Fruit fly (Drosophila melanogaster) whole organism, embryonic: ENCODE measurements around the gene CG14984.

Source experiments
- BtbVII ChIP-seq: fragments of 200-800 bp; sonication (Bioruptor generic); optimal IDR thresholded peaks from 3 replicates; lab custom pipeline; 2017; ENCODE audit warnings: missing biosample characterization, mild to moderate bottlenecking, missing genetic modification characterization
- CG10431 ChIP-seq: fragments of 200-800 bp; sonication (Bioruptor generic); optimal IDR thresholded peaks from 3 replicates; lab custom pipeline; 2018; ENCODE audit warnings: missing biosample characterization, mild to moderate bottlenecking, missing genetic modification characterization
- CG10462 ChIP-seq: fragments of 200-800 bp; sonication (Bioruptor generic); optimal IDR thresholded peaks from 2 replicates; lab custom pipeline; 2016; ENCODE audit warnings: missing biosample characterization, missing genetic modification characterization
- CG11247 ChIP-seq: fragments of 200-800 bp; sonication (Bioruptor generic); IDR thresholded peaks from 2 replicates; pipeline ENCODE4 v1.3.6; 2022; ENCODE audit warnings: missing biosample characterization, missing genetic modification characterization
- CG11723 ChIP-seq: fragments of 200-800 bp; sonication (Bioruptor generic); optimal IDR thresholded peaks from 2 replicates; lab custom pipeline; 2017; ENCODE audit warnings: missing biosample characterization, mild to moderate bottlenecking, missing genetic modification characterization
- CG13123 ChIP-seq: fragments of 200-800 bp; sonication (Bioruptor generic); optimal IDR thresholded peaks from 2 replicates; lab custom pipeline; 2016; ENCODE audit warnings: missing biosample characterization, missing genetic modification characterization
- CG13296 ChIP-seq: fragments of 200-800 bp; sonication (Bioruptor generic); optimal IDR thresholded peaks from 3 replicates; lab custom pipeline; 2018; ENCODE audit warnings: missing biosample characterization, mild to moderate bottlenecking, missing genetic modification characterization
- CG13624 ChIP-seq: fragments of 200-800 bp; sonication (Bioruptor generic); optimal IDR thresholded peaks from 2 replicates; lab custom pipeline; 2016; ENCODE audit warnings: missing biosample characterization, missing genetic modification characterization
- CG13894 ChIP-seq: fragments of 200-800 bp; sonication (Bioruptor generic); optimal IDR thresholded peaks from 3 replicates; lab custom pipeline; 2018; ENCODE audit warnings: missing biosample characterization, mild to moderate bottlenecking, missing genetic modification characterization, moderate library complexity
- CG14667 ChIP-seq: fragments of 200-800 bp; sonication (Bioruptor generic); IDR thresholded peaks from 2 replicates; pipeline ENCODE4 v1.3.6; 2022; ENCODE audit warnings: missing biosample characterization, missing genetic modification characterization
- CG15479 ChIP-seq: fragments of 200-800 bp; sonication (Bioruptor generic); optimal IDR thresholded peaks from 3 replicates; lab custom pipeline; 2019; ENCODE audit warnings: missing biosample characterization, mild to moderate bottlenecking, missing genetic modification characterization, moderate library complexity
- CG18476 ChIP-seq: fragments of 200-800 bp; sonication (Bioruptor generic); optimal IDR thresholded peaks from 2 replicates; lab custom pipeline; 2016; ENCODE audit warnings: missing biosample characterization, mild to moderate bottlenecking, missing genetic modification characterization
- CG30403 ChIP-seq: fragments of 200-800 bp; sonication (Bioruptor generic); optimal IDR thresholded peaks from 3 replicates; lab custom pipeline; 2016; ENCODE audit warnings: missing biosample characterization, missing genetic modification characterization
- CG30431 ChIP-seq: fragments of 200-800 bp; sonication (Bioruptor generic); optimal IDR thresholded peaks from 2 replicates; lab custom pipeline; 2017; ENCODE audit warnings: missing biosample characterization, missing genetic modification characterization
- CG31224 ChIP-seq: fragments of 200-800 bp; sonication (Bioruptor generic); IDR thresholded peaks from 2 replicates; pipeline ENCODE4 v1.3.6; 2022; ENCODE audit warnings: missing biosample characterization, missing genetic modification characterization
- CG32772 ChIP-seq: fragments of 200-800 bp; sonication (Bioruptor generic); IDR thresholded peaks from 2 replicates; pipeline ENCODE4 v1.3.6; 2022; ENCODE audit warnings: missing biosample characterization, missing genetic modification characterization
- CG3281 ChIP-seq: fragments of 200-800 bp; sonication (Bioruptor generic); optimal IDR thresholded peaks from 3 replicates; lab custom pipeline; 2017; ENCODE audit warnings: missing biosample characterization, mild to moderate bottlenecking, missing genetic modification characterization
- CG6689 ChIP-seq: fragments of 200-800 bp; sonication (Bioruptor generic); IDR thresholded peaks from 2 replicates; pipeline ENCODE4 v1.3.6; 2022; ENCODE audit warnings: missing biosample characterization, missing genetic modification characterization
- CG7745 ChIP-seq: fragments of 200-800 bp; sonication (Bioruptor generic); optimal IDR thresholded peaks from 2 replicates; lab custom pipeline; 2018; ENCODE audit warnings: missing biosample characterization, mild to moderate bottlenecking, missing genetic modification characterization, moderate library complexity
- Dad ChIP-seq: fragments of 200-800 bp; sonication (Bioruptor generic); optimal IDR thresholded peaks from 3 replicates; lab custom pipeline; 2016; ENCODE audit warnings: missing biosample characterization, missing genetic modification characterization
- Deaf1 ChIP-seq: fragments of 200-800 bp; optimal IDR thresholded peaks from 3 replicates; lab custom pipeline; 2019; ENCODE audit warnings: missing biosample characterization, mild to moderate bottlenecking, missing genetic modification characterization, moderate library complexity
- E2f1 ChIP-seq: fragments of 200-800 bp; sonication (Bioruptor generic); IDR thresholded peaks from 2 replicates; pipeline ENCODE4 v1.3.6; 2022; ENCODE audit warnings: missing biosample characterization, missing genetic modification characterization
- Ets65A ChIP-seq: fragments of 200-800 bp; sonication (Bioruptor generic); peaks from one replicate; lab custom pipeline; 2016; ENCODE audit warnings: missing biosample characterization, missing genetic modification characterization
- Fer3 ChIP-seq: fragments of 200-800 bp; sonication (Bioruptor generic); optimal IDR thresholded peaks from 2 replicates; lab custom pipeline; 2018; ENCODE audit warnings: missing biosample characterization, mild to moderate bottlenecking, missing genetic modification characterization, moderate library complexity
- HmgZ ChIP-seq: fragments of 200-800 bp; sonication (Bioruptor generic); optimal IDR thresholded peaks from 2 replicates; lab custom pipeline; 2018; ENCODE audit warnings: missing biosample characterization, mild to moderate bottlenecking, missing genetic modification characterization
- Hmr ChIP-seq: fragments of 200-800 bp; sonication (Bioruptor generic); optimal IDR thresholded peaks from 3 replicates; lab custom pipeline; 2017; ENCODE audit warnings: mild to moderate bottlenecking, missing biosample characterization, missing genetic modification reagents, missing genetic modification characterization
- Meics ChIP-seq: fragments of 200-800 bp; sonication (Bioruptor generic); optimal IDR thresholded peaks from 2 replicates; lab custom pipeline; 2017; ENCODE audit warnings: missing biosample characterization, mild to moderate bottlenecking, missing genetic modification characterization
- Nf-YB ChIP-seq: fragments of 200-800 bp; sonication (Bioruptor generic); optimal IDR thresholded peaks from 3 replicates; lab custom pipeline; 2019; ENCODE audit warnings: missing biosample characterization, mild to moderate bottlenecking, missing genetic modification characterization, moderate library complexity
- Ravus ChIP-seq: fragments of 200-800 bp; sonication (Bioruptor generic); IDR thresholded peaks from 2 replicates; pipeline ENCODE4 v1.3.6; 2022; ENCODE audit warnings: missing biosample characterization, missing genetic modification characterization
- Sry-δ ChIP-seq: fragments of 200-800 bp; sonication (Bioruptor generic); optimal IDR thresholded peaks from 2 replicates; lab custom pipeline; 2016; ENCODE audit warnings: missing biosample characterization, missing genetic modification characterization
- Trl ChIP-seq, 3 experiments: fragments of >200 bp in 2 of 3; fragments of 200-800 bp in 1 of 3; sonication (Bioruptor generic) in 1 of 3; optimal IDR thresholded peaks; 2 replicates in 1 of 3; 3 replicates in 2 of 3; lab custom pipeline; 2016 to 2017; ENCODE audit warnings: missing biosample characterization in 1 of 3, missing genetic modification characterization in 1 of 3
- YL-1 ChIP-seq: fragments of 200-800 bp; sonication (Bioruptor generic); optimal IDR thresholded peaks from 3 replicates; lab custom pipeline; 2017; ENCODE audit warnings: missing biosample characterization, mild to moderate bottlenecking, missing genetic modification characterization
- chn ChIP-seq: fragments of 200-800 bp; sonication (Bioruptor generic); optimal IDR thresholded peaks from 2 replicates; lab custom pipeline; 2016; ENCODE audit warnings: missing biosample characterization, missing genetic modification characterization
- crc ChIP-seq: fragments of 200-800 bp; sonication (Bioruptor generic); optimal IDR thresholded peaks from 2 replicates; lab custom pipeline; 2016; ENCODE audit warnings: missing biosample characterization, missing genetic modification characterization
- dan ChIP-seq: fragments of 200-800 bp; sonication (Bioruptor generic); IDR thresholded peaks from 2 replicates; pipeline ENCODE4 v1.3.6; 2022; ENCODE audit warnings: missing biosample characterization, missing genetic modification characterization
- dpn ChIP-seq, 2 experiments: fragments of 200-800 bp; sonication (Bioruptor generic); optimal IDR thresholded peaks; 3 replicates each; lab custom pipeline; 2016; ENCODE audit warnings: missing biosample characterization in 2 of 2, missing genetic modification characterization in 2 of 2
- ems ChIP-seq: fragments of 200-800 bp; sonication (Bioruptor generic); optimal IDR thresholded peaks from 3 replicates; lab custom pipeline; 2016; ENCODE audit warnings: missing biosample characterization, missing genetic modification characterization
- gro ChIP-seq: fragments of 200-800 bp; sonication (Bioruptor generic); optimal IDR thresholded peaks from 2 replicates; lab custom pipeline; 2016; ENCODE audit warnings: missing biosample characterization, missing genetic modification characterization
- ind ChIP-seq: fragments of 200-800 bp; sonication (Bioruptor generic); optimal IDR thresholded peaks from 3 replicates; lab custom pipeline; 2016; ENCODE audit warnings: missing biosample characterization, missing genetic modification characterization
- jigr1 ChIP-seq: fragments of 200-800 bp; sonication (Bioruptor generic); IDR thresholded peaks from 3 replicates; pipeline ENCODE4 v1.3.6; 2022; ENCODE audit warnings: missing biosample characterization, missing genetic modification characterization
- kay ChIP-seq: fragments of 200-800 bp; sonication (Bioruptor generic); optimal IDR thresholded peaks from 2 replicates; lab custom pipeline; 2016; ENCODE audit warnings: missing biosample characterization, missing genetic modification characterization
- lmd ChIP-seq: fragments of 200-800 bp; sonication (Bioruptor generic); IDR thresholded peaks from 2 replicates; pipeline ENCODE4 v1.3.6; 2022; ENCODE audit warnings: missing biosample characterization, missing genetic modification characterization
- phol ChIP-seq: fragments of 200-800 bp; sonication (Bioruptor generic); optimal IDR thresholded peaks from 3 replicates; lab custom pipeline; 2018; ENCODE audit warnings: missing biosample characterization, mild to moderate bottlenecking, missing genetic modification characterization, moderate library complexity
- rib ChIP-seq: fragments of 200-800 bp; sonication (Bioruptor generic); IDR thresholded peaks from 2 replicates; pipeline ENCODE4 v1.3.6; 2022; ENCODE audit warnings: missing biosample characterization, missing genetic modification characterization
- slp2 ChIP-seq: fragments of 200-800 bp; sonication (Bioruptor generic); optimal IDR thresholded peaks from 2 replicates; lab custom pipeline; 2016; ENCODE audit warnings: missing biosample characterization, missing genetic modification characterization

CG14984 gene

dm6 chr3L:3952468-3952867, at the start of gene CG14984 (continued):
- TF ChIP-seq gro (peak; percentile 74), CG13624 (GFP tag; lab: Kevin White, UChicago) (peak; percentile 14), ind (GFP tag; lab: Kevin White, UChicago) (peak; percentile 60), CG6689 (peak; percentile 51), CG31224 (GFP tag; lab: Robert Waterston, UW) (peak; percentile 59), BtbVII (GFP tag; lab: Kevin White, UChicago) (peak; percentile 36), CG30403 (GFP tag; lab: Kevin White, UChicago) (peak; percentile 27), Meics (GFP tag; lab: Kevin White, UChicago) (peak; percentile 72), slp2 (no peak), Sry-δ (GFP tag; lab: Kevin White, UChicago) (peak; percentile 18), CG14667 (GFP tag; lab: Robert Waterston, UW) (peak; percentile 35; the same call in 1 of the 2 replicates), Ravus (GFP tag; lab: Robert Waterston, UW) (peak; percentile 36; the same call in 1 of the 2 replicates), CG13123 (GFP tag; lab: Kevin White, UChicago) (no peak), dan (GFP tag; lab: Robert Waterston, UW) (no peak), CG11247 (GFP tag; lab: Robert Waterston, UW) (0 out of 2 replicates have a peak, but pooled peaks have one; percentile 23), rib (no peak), Trl (optimal IDR thresholded peaks at IDR 0.05; lab: Kevin White, UChicago) (no peak), Trl (GFP tag; optimal IDR thresholded peaks at IDR 0.05; lab: Kevin White, UChicago) (no peak), Nf-YB (GFP tag; lab: Kevin White, UChicago) (no peak), CG15479 (GFP tag; lab: Kevin White, UChicago) (no peak), Fer3 (tag; lab: Kevin White, UChicago) (peak; percentile 63), CG11723 (no peak), ems (peak; percentile 57), CG10431 (GFP tag; lab: Kevin White, UChicago) (no peak), phol (tag; lab: Kevin White, UChicago) (peak; percentile 30), CG30431 (GFP tag; lab: Kevin White, UChicago) (no peak), CG32772 (peak; percentile 46; the same call in 1 of the 2 replicates), Deaf1 (tag; lab: Kevin White, UChicago) (peak; percentile 24), dpn (GFP tag; optimal IDR thresholded peaks at IDR 0.05; lab: Kevin White, UChicago) (peak; percentile 32 to 42), Dad (GFP tag; lab: Kevin White, UChicago) (peak; percentile 45), chn (GFP tag; lab: Kevin White, UChicago) (no peak), lmd (peak; percentile 69), YL-1 (no peak), CG7745 (tag; lab: Kevin White, UChicago) (no peak), jigr1 (GFP tag; lab: Robert Waterston, UW) (0 out of 3 replicates have a peak, but pooled peaks have one; percentile 18), Hmr (peak; percentile 20), CG3281 (GFP tag; lab: Kevin White, UChicago) (peak; percentile 78), E2f1 (GFP tag; lab: Robert Waterston, UW) (0 out of 2 replicates have a peak, but pooled peaks have one; percentile 31), CG18476 (GFP tag; lab: Kevin White, UChicago) (peak; percentile 29), kay (GFP tag; lab: Kevin White, UChicago) (no peak), CG13296 (GFP tag; lab: Kevin White, UChicago) (peak; percentile 11), CG10462 (GFP tag; lab: Kevin White, UChicago) (no peak)

- TF ChIP-seq Ets65A (GFP tag; lab: Kevin White, UChicago) (peak; percentile 51), HmgZ (tag; lab: Kevin White, UChicago) (no peak), crc (no peak), CG13894 (tag; lab: Kevin White, UChicago) (peak; percentile 93)
- TF ChIP-seq, all 482 proteins: peak for 2
Measured at dm6 chr3L:4001500-4001899, 49.1 kb upstream of the CG14984 start.
